Worm (Caenorhabditis elegans) whole organism, late embryonic: Measurements from ENCODE around the gene pals-26.
"Not testable (repeated sequence)": the region's sequence is repeated elsewhere in the genome, so short reads cannot be mapped to it uniquely, and the experiment has no call there.

Experiments used
- C08G9.2 ChIP-seq: sonication (generic microtip); optimal IDR thresholded peaks from 2 replicates; lab custom pipeline; 2016; ENCODE audit warnings: mild to moderate bottlenecking, missing genetic modification characterization, moderate library complexity, missing compliant biosample characterization
- C38D4.7 ChIP-seq: fragments of 200-800 bp; sonication (Bioruptor generic); optimal IDR thresholded peaks from 2 replicates; lab custom pipeline; 2018; ENCODE audit warnings: mild to moderate bottlenecking, missing genetic modification characterization, moderate library complexity, missing compliant biosample characterization
- F13H6.1 ChIP-seq: sonication (generic microtip); optimal IDR thresholded peaks from 2 replicates; lab custom pipeline; 2016; ENCODE audit warnings: missing genetic modification characterization, missing compliant biosample characterization
- K02D7.2 ChIP-seq: sonication (generic microtip); optimal IDR thresholded peaks from 2 replicates; lab custom pipeline; 2017; ENCODE audit warnings: mild to moderate bottlenecking, missing genetic modification characterization, missing compliant biosample characterization
- K09A11.1 ChIP-seq: sonication (generic microtip); optimal IDR thresholded peaks from 2 replicates; lab custom pipeline; 2017; ENCODE audit warnings: antibody characterized with exemption, mild to moderate bottlenecking, missing genetic modification characterization, missing compliant biosample characterization; ENCODE audit not compliant: insufficient read depth
- T23F11.4 ChIP-seq: fragments of 200-800 bp; sonication (Bioruptor generic); optimal IDR thresholded peaks from 2 replicates; lab custom pipeline; 2018; ENCODE audit warnings: mild to moderate bottlenecking, missing genetic modification characterization, missing compliant biosample characterization
- Y22D7AL.16 ChIP-seq: sonication (generic microtip); optimal IDR thresholded peaks from 2 replicates; lab custom pipeline; 2016; ENCODE audit warnings: missing genetic modification characterization, missing compliant biosample characterization
- ahr-1 ChIP-seq: sonication (generic microtip); optimal IDR thresholded peaks from 2 replicates; lab custom pipeline; 2016; ENCODE audit warnings: missing genetic modification characterization, missing compliant biosample characterization
- ceh-14 ChIP-seq: sonication (generic microtip); optimal IDR thresholded peaks from 2 replicates; lab custom pipeline; 2016; ENCODE audit warnings: missing genotype, missing genetic modification characterization, missing compliant biosample characterization
- ceh-18 ChIP-seq: sonication (generic microtip); optimal IDR thresholded peaks from 2 replicates; lab custom pipeline; 2016; ENCODE audit warnings: missing genetic modification characterization, missing compliant biosample characterization
- ceh-19 ChIP-seq: fragments of 200-800 bp; sonication (Bioruptor generic); optimal IDR thresholded peaks from 2 replicates; lab custom pipeline; 2018; ENCODE audit warnings: mild to moderate bottlenecking, missing genetic modification characterization, missing compliant biosample characterization
- ceh-2 ChIP-seq: sonication (generic microtip); optimal IDR thresholded peaks from 2 replicates; lab custom pipeline; 2016; ENCODE audit warnings: missing genotype, missing genetic modification characterization, missing compliant biosample characterization
- ceh-24 ChIP-seq: sonication (generic microtip); optimal IDR thresholded peaks from 2 replicates; lab custom pipeline; 2016; ENCODE audit warnings: mild to moderate bottlenecking, missing genetic modification characterization, missing compliant biosample characterization
- ceh-31 ChIP-seq: sonication (generic microtip); optimal IDR thresholded peaks from 2 replicates; lab custom pipeline; 2016; ENCODE audit warnings: missing genetic modification characterization, missing compliant biosample characterization
- ceh-34 ChIP-seq: sonication (generic microtip); optimal IDR thresholded peaks from 2 replicates; lab custom pipeline; 2016; ENCODE audit warnings: mild to moderate bottlenecking, missing genetic modification characterization, missing compliant biosample characterization
- ceh-45 ChIP-seq: fragments of 200-800 bp; sonication (Bioruptor generic); IDR thresholded peaks from 2 replicates; pipeline ENCODE4 v1.3.6; 2022; ENCODE audit warnings: missing genetic modification reagents, missing genetic modification characterization, missing compliant biosample characterization
- ceh-48 ChIP-seq: sonication (generic microtip); optimal IDR thresholded peaks from 2 replicates; lab custom pipeline; 2016; ENCODE audit warnings: missing genetic modification characterization, inconsistent platforms, missing compliant biosample characterization
- che-1 ChIP-seq: sonication (generic microtip); optimal IDR thresholded peaks from 2 replicates; lab custom pipeline; 2016; ENCODE audit warnings: mild to moderate bottlenecking, missing genetic modification characterization, missing compliant biosample characterization
- dmd-4 ChIP-seq: sonication (generic microtip); optimal IDR thresholded peaks from 2 replicates; lab custom pipeline; 2016; ENCODE audit warnings: borderline replicate concordance, missing genetic modification characterization, missing compliant biosample characterization
- elt-2 ChIP-seq: sonication (generic microtip); optimal IDR thresholded peaks from 2 replicates; lab custom pipeline; 2016; ENCODE audit warnings: missing genetic modification reagents, missing genetic modification characterization, missing compliant biosample characterization
- ets-4 ChIP-seq: sonication (generic microtip); optimal IDR thresholded peaks from 2 replicates; lab custom pipeline; 2016; ENCODE audit warnings: missing genetic modification characterization, missing compliant biosample characterization
- fax-1 ChIP-seq: sonication (generic microtip); optimal IDR thresholded peaks from 2 replicates; lab custom pipeline; 2016; ENCODE audit warnings: missing genotype, missing genetic modification characterization, missing compliant biosample characterization
- fkh-6 ChIP-seq: sonication (generic microtip); optimal IDR thresholded peaks from 2 replicates; lab custom pipeline; 2016; ENCODE audit warnings: missing genetic modification characterization, missing compliant biosample characterization
- gmeb-2 ChIP-seq: sonication (generic microtip); optimal IDR thresholded peaks from 2 replicates; lab custom pipeline; 2016; ENCODE audit warnings: missing genetic modification characterization, inconsistent platforms, missing compliant biosample characterization
- hlh-15 ChIP-seq: sonication (generic microtip); optimal IDR thresholded peaks from 2 replicates; lab custom pipeline; 2016; ENCODE audit warnings: missing genetic modification characterization, missing compliant biosample characterization
- hlh-6 ChIP-seq: sonication (generic microtip); optimal IDR thresholded peaks from 2 replicates; lab custom pipeline; 2016; ENCODE audit warnings: missing genotype, missing genetic modification characterization, missing compliant biosample characterization
- hlh-8 ChIP-seq: sonication (generic microtip); optimal IDR thresholded peaks from 2 replicates; lab custom pipeline; 2016; ENCODE audit warnings: missing genotype, missing genetic modification characterization, missing compliant biosample characterization
- lin-11 ChIP-seq: fragments of 200-800 bp; sonication (Bioruptor generic); optimal IDR thresholded peaks from 2 replicates; lab custom pipeline; 2018; ENCODE audit warnings: mild to moderate bottlenecking, missing genetic modification characterization, missing compliant biosample characterization
- madf-2 ChIP-seq: sonication (generic microtip); optimal IDR thresholded peaks from 2 replicates; lab custom pipeline; 2017; ENCODE audit warnings: missing genetic modification characterization, missing compliant biosample characterization
- nfya-1 ChIP-seq: sonication (generic microtip); optimal IDR thresholded peaks from 2 replicates; lab custom pipeline; 2017; ENCODE audit warnings: missing genetic modification characterization, mild to moderate bottlenecking, missing compliant biosample characterization, antibody characterized with exemption, moderate library complexity
- nhr-232 ChIP-seq: sonication (generic microtip); optimal IDR thresholded peaks from 2 replicates; lab custom pipeline; 2016; ENCODE audit warnings: missing genetic modification characterization, missing compliant biosample characterization
- pat-9 ChIP-seq: fragments of 200-800 bp; sonication (Bioruptor generic); optimal IDR thresholded peaks from 2 replicates; lab custom pipeline; 2018; ENCODE audit warnings: mild to moderate bottlenecking, missing genetic modification characterization, moderate library complexity, missing compliant biosample characterization
- pha-2 ChIP-seq: sonication (generic microtip); optimal IDR thresholded peaks from 2 replicates; lab custom pipeline; 2017; ENCODE audit warnings: mild to moderate bottlenecking, missing genetic modification characterization, missing compliant biosample characterization
- ref-2 ChIP-seq: sonication (generic microtip); optimal IDR thresholded peaks from 2 replicates; lab custom pipeline; 2016; ENCODE audit warnings: missing genetic modification characterization, missing compliant biosample characterization
- rnt-1 ChIP-seq: sonication (generic microtip); optimal IDR thresholded peaks from 2 replicates; lab custom pipeline; 2016; ENCODE audit warnings: missing genetic modification characterization, missing compliant biosample characterization
- sdc-2 ChIP-seq: sonication (generic microtip); optimal IDR thresholded peaks from 2 replicates; lab custom pipeline; 2016; ENCODE audit warnings: missing genotype, missing genetic modification characterization, missing compliant biosample characterization
- sox-2 ChIP-seq: fragments of 200-800 bp; sonication (Bioruptor generic); IDR thresholded peaks from 2 replicates; pipeline ENCODE4 v1.3.6; 2022; ENCODE audit warnings: missing genetic modification reagents, missing genetic modification characterization, missing compliant biosample characterization
- sox-4 ChIP-seq: sonication (generic microtip); optimal IDR thresholded peaks from 2 replicates; lab custom pipeline; 2017; ENCODE audit warnings: mild to moderate bottlenecking, missing genetic modification characterization, inconsistent platforms, missing compliant biosample characterization
- syd-9 ChIP-seq: sonication (generic microtip); optimal IDR thresholded peaks from 2 replicates; lab custom pipeline; 2016; ENCODE audit warnings: mild to moderate bottlenecking, missing genetic modification characterization, moderate library complexity, missing compliant biosample characterization
- tbx-2 ChIP-seq: sonication (generic microtip); optimal IDR thresholded peaks from 2 replicates; lab custom pipeline; 2016; ENCODE audit warnings: missing genetic modification characterization, missing compliant biosample characterization
- ttx-3 ChIP-seq: sonication (generic microtip); optimal IDR thresholded peaks from 2 replicates; lab custom pipeline; 2016; ENCODE audit warnings: missing genetic modification reagents, missing genetic modification characterization, missing compliant biosample characterization
- unc-3 ChIP-seq, 2 experiments: fragments of 200-800 bp in 1 of 2; sonication (Bioruptor generic) in 1 of 2; sonication (generic microtip) in 1 of 2; conservative IDR thresholded peaks in 1 of 2; optimal IDR thresholded peaks in 1 of 2; 2 replicates each; pipeline versions ENCODE4 v1.3.6 to Lab custom; 2016 to 2022; ENCODE audit warnings: missing compliant biosample characterization in 2 of 2, missing genetic modification characterization in 2 of 2, missing genetic modification reagents in 1 of 2
- zip-5 ChIP-seq: sonication (generic microtip); optimal IDR thresholded peaks from 2 replicates; lab custom pipeline; 2016; ENCODE audit warnings: missing genetic modification characterization, missing compliant biosample characterization

The pals-26 gene

DNA sequence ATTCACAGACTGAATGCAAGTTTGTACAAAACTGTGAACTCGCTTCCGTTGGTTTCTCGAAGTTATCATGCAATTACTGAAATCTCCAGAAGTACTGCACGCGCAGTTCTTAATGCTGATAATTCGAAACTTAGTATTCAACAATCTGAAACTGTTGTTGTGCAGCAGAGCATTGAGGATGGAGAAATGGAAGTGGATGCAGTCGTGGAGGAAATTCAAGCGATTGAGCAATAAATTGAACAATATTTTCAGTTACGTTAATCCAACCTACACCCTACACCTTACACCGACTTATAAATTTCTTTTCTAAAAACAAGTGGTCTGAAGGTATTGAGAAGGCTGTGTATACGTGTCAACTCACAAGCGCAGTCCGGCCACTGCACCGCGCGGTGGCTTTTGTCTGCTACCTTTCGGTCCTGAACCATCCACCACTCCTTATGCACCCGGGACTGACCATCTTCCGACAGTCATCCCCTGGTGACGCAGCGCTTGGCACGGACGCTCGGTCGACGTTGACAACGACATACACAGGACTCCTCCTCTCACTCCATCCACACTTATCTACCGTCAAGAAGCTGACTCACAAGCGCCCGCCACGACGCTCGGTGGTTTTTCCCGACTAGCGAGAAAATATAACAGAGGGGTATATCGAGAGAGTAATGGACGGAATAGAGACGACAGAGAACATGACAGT is 3.8 kb downstream of the pals-26 start:
- peak; percentile 10 for TF ChIP-seq hlh-8
- peak; percentile 48 for TF ChIP-seq fax-1 (tag; lab: Kevin White, UChicago)
- peak; percentile 18 for TF ChIP-seq hlh-15 (tag; lab: Kevin White, UChicago)
- peak; percentile 7 for TF ChIP-seq ceh-2 (tag; lab: Kevin White, UChicago)
- TF ChIP-seq ets-4 (tag; lab: Kevin White, UChicago), result peak; percentile 6
- TF ChIP-seq C38D4.7 (GFP tag; lab: Kevin White, UChicago), result peak; percentile 68
- peak; percentile 55 for TF ChIP-seq nhr-232 (tag; lab: Kevin White, UChicago)
- peak; percentile 39 for TF ChIP-seq pat-9
- TF ChIP-seq dmd-4 (tag; lab: Kevin White, UChicago), result peak; percentile 12
- peak; percentile 10 for TF ChIP-seq zip-5 (tag; lab: Kevin White, UChicago)
- TF ChIP-seq ceh-24 (tag; lab: Kevin White, UChicago), result peak; percentile 39
- peak; percentile 69 for TF ChIP-seq sox-2
- peak; percentile 60 for TF ChIP-seq gmeb-2 (tag; lab: Kevin White, UChicago)
- TF ChIP-seq che-1 (tag; lab: Kevin White, UChicago), result peak; percentile 54
- TF ChIP-seq ceh-48 (tag; lab: Kevin White, UChicago), result peak; percentile 28
- TF ChIP-seq ceh-45 (GFP tag; lab: Robert Waterston, UW), result peak; percentile 69; the same call in 1 of the 2 replicates
- TF ChIP-seq hlh-6 (tag; lab: Kevin White, UChicago), result peak; percentile 4
- peak; percentile 43 for TF ChIP-seq ahr-1
- peak; percentile 56 for TF ChIP-seq ceh-34 (tag; lab: Kevin White, UChicago)
- peak; percentile 39 for TF ChIP-seq ceh-14 (tag; lab: Kevin White, UChicago)
- peak; percentile 87 for TF ChIP-seq ceh-18 (tag; lab: Kevin White, UChicago)
- peak; percentile 28 for TF ChIP-seq K09A11.1
- peak; percentile 62 for TF ChIP-seq syd-9 (tag; lab: Kevin White, UChicago)
- peak; percentile 41 for TF ChIP-seq elt-2
- peak; percentile 37 for TF ChIP-seq ceh-19 (GFP tag; lab: Kevin White, UChicago)
- TF ChIP-seq unc-3 (GFP tag; conservative IDR thresholded peaks at IDR 0.05; lab: Robert Waterston, UW), result peak; percentile 55; the same call in 1 of the 2 replicates
- not testable (repeated sequence) for TF ChIP-seq unc-3 (tag; optimal IDR thresholded peaks at IDR 0.05; lab: Kevin White, UChicago)
- TF ChIP-seq pha-2 (tag; lab: Kevin White, UChicago), result peak; percentile 77
- peak; percentile 15 for TF ChIP-seq rnt-1 (tag; lab: Kevin White, UChicago)
- peak; percentile 47 for TF ChIP-seq ref-2 (tag; lab: Kevin White, UChicago)
- TF ChIP-seq C08G9.2 (tag; lab: Kevin White, UChicago), result peak; percentile 43
- peak; percentile 51 for TF ChIP-seq tbx-2 (tag; lab: Kevin White, UChicago)
- TF ChIP-seq nfya-1 (tag; lab: Kevin White, UChicago), result peak; percentile 44
- peak; percentile 32 for TF ChIP-seq lin-11 (tag; lab: Kevin White, UChicago)
- peak; percentile 31 for TF ChIP-seq ttx-3 (tag; lab: Kevin White, UChicago)
- peak; percentile 69 for TF ChIP-seq madf-2
- TF ChIP-seq sdc-2 (tag; lab: Kevin White, UChicago), result peak; percentile 40
- peak; percentile 70 for TF ChIP-seq ceh-31 (tag; lab: Kevin White, UChicago)
- TF ChIP-seq K02D7.2 (tag; lab: Kevin White, UChicago), result peak; percentile 55
- peak; percentile 52 for TF ChIP-seq Y22D7AL.16 (tag; lab: Kevin White, UChicago)
- peak; percentile 67 for TF ChIP-seq T23F11.4 (GFP tag; lab: Kevin White, UChicago)
- TF ChIP-seq F13H6.1 (tag; lab: Kevin White, UChicago), result peak; percentile 34
- TF ChIP-seq fkh-6 (tag; lab: Kevin White, UChicago), result peak; percentile 63
- peak; percentile 54 for TF ChIP-seq sox-4 (tag; lab: Kevin White, UChicago)
